Fruit fly (Drosophila melanogaster): Measurements from ENCODE around the gene Gem2.
A peak's percentile ranks its signal among the peaks of the same experiment; 100 is the strongest.

- no peak for TF ChIP-seq Sox15 (GFP tag; optimal IDR thresholded peaks at IDR 0.05)
- TF ChIP-seq CG31627 (GFP tag; optimal IDR thresholded peaks at IDR 0.05), result no peak
- TF ChIP-seq acj6 (GFP tag; optimal IDR thresholded peaks at IDR 0.05), result peak; percentile 15
- peak; percentile 34 for TF ChIP-seq esn (GFP tag; optimal IDR thresholded peaks at IDR 0.05)
- TF ChIP-seq fd59A (GFP tag; optimal IDR thresholded peaks at IDR 0.05), result peak; percentile 18
- no peak for TF ChIP-seq Gug (GFP tag; IDR thresholded peaks at IDR 0.05)
- TF ChIP-seq CG34406 (GFP tag; optimal IDR thresholded peaks at IDR 0.05), result peak; percentile 55
- no peak for TF ChIP-seq CG11762 (GFP tag; optimal IDR thresholded peaks at IDR 0.05; ENCODE audit: insufficient read depth)
Measured at dm6 chr3L:19053339-19053818, 46.8 kb downstream of the Gem2 start, which contains the start of gene CG43407.
